Fruit fly (Drosophila melanogaster) whole organism, embryonic: ENCODE measurements around the gene defl.

ENCODE experiments used
- Adf1 ChIP-seq: fragments of 200-800 bp; sonication (Bioruptor generic); IDR thresholded peaks from 2 replicates; pipeline ENCODE4 v1.3.6; 2022; ENCODE audit warnings: missing biosample characterization, missing genetic modification characterization
- Atf6 ChIP-seq: fragments of 200-800 bp; sonication (Bioruptor generic); IDR thresholded peaks from 2 replicates; pipeline ENCODE4 v1.3.6; 2022; ENCODE audit warnings: missing biosample characterization, missing genetic modification characterization
- B-H1 ChIP-seq: fragments of 200-800 bp; sonication (Bioruptor generic); IDR thresholded peaks from 3 replicates; pipeline ENCODE4 v1.3.6; 2022; ENCODE audit warnings: missing biosample characterization, missing genetic modification characterization
- CG10321 ChIP-seq: fragments of 200-800 bp; sonication (Bioruptor generic); IDR thresholded peaks from 2 replicates; pipeline ENCODE4 v1.3.6; 2022; ENCODE audit warnings: missing biosample characterization, missing genetic modification characterization
- CG10366 ChIP-seq: fragments of 200-800 bp; sonication (Bioruptor generic); IDR thresholded peaks from 2 replicates; pipeline ENCODE4 v1.3.6; 2022; ENCODE audit warnings: missing biosample characterization, missing genetic modification characterization
- CG11093 ChIP-seq: fragments of 200-800 bp; sonication (Bioruptor generic); IDR thresholded peaks from 3 replicates; pipeline ENCODE4 v1.3.6; 2022; ENCODE audit warnings: missing biosample characterization, missing genetic modification characterization
- CG12104 ChIP-seq: fragments of 200-800 bp; sonication (Bioruptor generic); optimal IDR thresholded peaks from 3 replicates; lab custom pipeline; 2016; ENCODE audit warnings: missing biosample characterization, missing genetic modification characterization
- CG12236 ChIP-seq: fragments of 200-800 bp; sonication (Bioruptor generic); optimal IDR thresholded peaks from 2 replicates; lab custom pipeline; 2016; ENCODE audit warnings: missing biosample characterization, missing genetic modification characterization
- CG13287 ChIP-seq: fragments of 200-800 bp; sonication (Bioruptor generic); IDR thresholded peaks from 2 replicates; pipeline ENCODE4 v1.3.6; 2022; ENCODE audit warnings: missing biosample characterization, missing genetic modification characterization; ENCODE audit not compliant: partially characterized antibody
- CG13424 ChIP-seq: fragments of 200-800 bp; sonication (Bioruptor generic); optimal IDR thresholded peaks from 2 replicates; lab custom pipeline; 2019; ENCODE audit warnings: missing biosample characterization, mild to moderate bottlenecking, missing genetic modification characterization, moderate library complexity
- CG14710 ChIP-seq: fragments of 200-800 bp; sonication (Bioruptor generic); optimal IDR thresholded peaks from 3 replicates; lab custom pipeline; 2019; ENCODE audit warnings: missing biosample characterization, mild to moderate bottlenecking, missing genetic modification characterization, moderate library complexity
- CG14860 ChIP-seq: fragments of 200-800 bp; sonication (Bioruptor generic); IDR thresholded peaks from 3 replicates; pipeline ENCODE4 v1.3.6; 2022; ENCODE audit warnings: missing biosample characterization, missing genetic modification characterization; ENCODE audit not compliant: partially characterized antibody
- CG15011 ChIP-seq: fragments of 200-800 bp; sonication (Bioruptor generic); optimal IDR thresholded peaks from 3 replicates; lab custom pipeline; 2018; ENCODE audit warnings: missing biosample characterization, mild to moderate bottlenecking, missing genetic modification characterization
- CG16815 ChIP-seq: fragments of 200-800 bp; sonication (Bioruptor generic); optimal IDR thresholded peaks from 3 replicates; lab custom pipeline; 2017; ENCODE audit warnings: missing biosample characterization, mild to moderate bottlenecking, missing genetic modification characterization
- CG17361 ChIP-seq: fragments of 200-800 bp; sonication (Bioruptor generic); IDR thresholded peaks from 3 replicates; pipeline ENCODE4 v1.3.6; 2022; ENCODE audit warnings: missing biosample characterization, missing genetic modification characterization
- CG18262 ChIP-seq: fragments of 200-800 bp; optimal IDR thresholded peaks from 3 replicates; lab custom pipeline; 2019; ENCODE audit warnings: missing biosample characterization, mild to moderate bottlenecking, missing genetic modification characterization, moderate library complexity
- CG4360 ChIP-seq: fragments of 200-800 bp; sonication (Bioruptor generic); IDR thresholded peaks from 2 replicates; pipeline ENCODE4 v1.3.6; 2022; ENCODE audit warnings: missing biosample characterization, missing genetic modification characterization
- CG7357 ChIP-seq: fragments of 200-800 bp; sonication (Bioruptor generic); IDR thresholded peaks from 3 replicates; pipeline ENCODE4 v1.3.6; 2022; ENCODE audit warnings: missing biosample characterization, missing genetic modification characterization
- CG8388 ChIP-seq: fragments of 200-800 bp; sonication (Bioruptor generic); optimal IDR thresholded peaks from 2 replicates; lab custom pipeline; 2019; ENCODE audit warnings: missing biosample characterization, mild to moderate bottlenecking, missing genetic modification characterization, moderate library complexity
- CG8478 ChIP-seq: fragments of >200 bp; optimal IDR thresholded peaks from 2 replicates; lab custom pipeline; 2018
- Doc3 ChIP-seq: fragments of 200-800 bp; sonication (Bioruptor generic); IDR thresholded peaks from 3 replicates; pipeline ENCODE4 v1.3.6; 2022; ENCODE audit warnings: missing biosample characterization, missing genetic modification characterization; ENCODE audit not compliant: partially characterized antibody
- H15 ChIP-seq: fragments of 200-800 bp; sonication (Bioruptor generic); IDR thresholded peaks from 3 replicates; pipeline ENCODE4 v1.3.6; 2022; ENCODE audit warnings: missing biosample characterization, missing genetic modification characterization
- H2.0 ChIP-seq: fragments of 200-800 bp; sonication (Bioruptor generic); IDR thresholded peaks from 2 replicates; pipeline ENCODE4 v1.3.6; 2022; ENCODE audit warnings: missing biosample characterization, missing genetic modification characterization
- Hr3 ChIP-seq: fragments of 200-800 bp; sonication (Bioruptor generic); optimal IDR thresholded peaks from 3 replicates; lab custom pipeline; 2016; ENCODE audit warnings: missing biosample characterization, missing genetic modification characterization
- Hsf ChIP-seq: fragments of 200-800 bp; sonication (Bioruptor generic); optimal IDR thresholded peaks from 3 replicates; lab custom pipeline; 2016; ENCODE audit warnings: missing biosample characterization, missing genetic modification characterization
- MESR4 ChIP-seq: fragments of 200-800 bp; sonication (Bioruptor generic); optimal IDR thresholded peaks from 2 replicates; lab custom pipeline; 2018; ENCODE audit warnings: missing biosample characterization, mild to moderate bottlenecking, missing genetic modification characterization, moderate library complexity
- Mad ChIP-seq: fragments of 200-800 bp; sonication (Bioruptor generic); optimal IDR thresholded peaks from 2 replicates; lab custom pipeline; 2016; ENCODE audit warnings: missing biosample characterization, missing genetic modification characterization
- Mes4 ChIP-seq: fragments of 200-800 bp; sonication (Bioruptor generic); optimal IDR thresholded peaks from 2 replicates; lab custom pipeline; 2016; ENCODE audit warnings: missing biosample characterization, missing genetic modification characterization
- Oli ChIP-seq: fragments of 200-800 bp; sonication (Bioruptor generic); optimal IDR thresholded peaks from 2 replicates; lab custom pipeline; 2018; ENCODE audit warnings: missing biosample characterization, mild to moderate bottlenecking, missing genetic modification characterization, moderate library complexity
- ab ChIP-seq: fragments of 200-800 bp; sonication (Bioruptor generic); optimal IDR thresholded peaks from 2 replicates; lab custom pipeline; 2016; ENCODE audit warnings: missing biosample characterization, missing genetic modification characterization
- aop ChIP-seq: fragments of 200-800 bp; sonication (Bioruptor generic); IDR thresholded peaks from 2 replicates; pipeline ENCODE4 v1.3.6; 2022; ENCODE audit warnings: missing biosample characterization, missing genetic modification characterization
- ap ChIP-seq: fragments of 200-800 bp; sonication (Bioruptor generic); IDR thresholded peaks from 2 replicates; pipeline ENCODE4 v1.3.6; 2022; ENCODE audit warnings: missing biosample characterization, missing genetic modification characterization
- bowl ChIP-seq: fragments of 200-800 bp; sonication (Bioruptor generic); IDR thresholded peaks from 2 replicates; pipeline ENCODE4 v1.3.6; 2022; ENCODE audit warnings: missing biosample characterization, missing genetic modification characterization
- cg ChIP-seq: fragments of 200-800 bp; sonication (Bioruptor generic); optimal IDR thresholded peaks from 3 replicates; lab custom pipeline; 2019; ENCODE audit warnings: missing biosample characterization, mild to moderate bottlenecking, missing genetic modification characterization, moderate library complexity
- chn ChIP-seq: fragments of 200-800 bp; sonication (Bioruptor generic); optimal IDR thresholded peaks from 2 replicates; lab custom pipeline; 2016; ENCODE audit warnings: missing biosample characterization, missing genetic modification characterization
- crp ChIP-seq, 2 experiments: fragments of 200-800 bp; sonication (Bioruptor generic); optimal IDR thresholded peaks; 2 replicates in 1 of 2; 3 replicates in 1 of 2; lab custom pipeline; 2017; ENCODE audit warnings: missing biosample characterization in 2 of 2, missing genetic modification characterization in 2 of 2, mild to moderate bottlenecking in 1 of 2, moderate library complexity in 1 of 2
- dan ChIP-seq: fragments of 200-800 bp; sonication (Bioruptor generic); IDR thresholded peaks from 2 replicates; pipeline ENCODE4 v1.3.6; 2022; ENCODE audit warnings: missing biosample characterization, missing genetic modification characterization
- esg ChIP-seq: fragments of 200-800 bp; sonication (Bioruptor generic); conservative IDR thresholded peaks from 2 replicates; pipeline ENCODE4 v1.3.6; 2022; ENCODE audit warnings: missing biosample characterization, missing genetic modification characterization
- fd102C ChIP-seq: fragments of 200-800 bp; sonication (Bioruptor generic); optimal IDR thresholded peaks from 2 replicates; lab custom pipeline; 2018; ENCODE audit warnings: missing biosample characterization, mild to moderate bottlenecking, missing genetic modification characterization, moderate library complexity
- fd64A ChIP-seq: fragments of 200-800 bp; sonication (Bioruptor generic); optimal IDR thresholded peaks from 3 replicates; lab custom pipeline; 2018; ENCODE audit warnings: missing biosample characterization, mild to moderate bottlenecking, missing genetic modification characterization
- mam ChIP-seq: fragments of 200-800 bp; sonication (Bioruptor generic); optimal IDR thresholded peaks from 3 replicates; lab custom pipeline; 2016; ENCODE audit warnings: missing biosample characterization, missing genetic modification characterization
- mirr ChIP-seq: fragments of 200-800 bp; sonication (Bioruptor generic); optimal IDR thresholded peaks from 3 replicates; lab custom pipeline; 2018; ENCODE audit warnings: missing biosample characterization, mild to moderate bottlenecking, missing genetic modification characterization
- pfk ChIP-seq: fragments of 200-800 bp; sonication (Bioruptor generic); optimal IDR thresholded peaks from 2 replicates; lab custom pipeline; 2018; ENCODE audit warnings: missing biosample characterization, mild to moderate bottlenecking, missing genetic modification characterization, moderate library complexity
- prd ChIP-seq, 3 experiments: fragments of >200 bp in 2 of 3; fragments of 200-800 bp in 1 of 3; sonication (Bioruptor generic) in 1 of 3; optimal IDR thresholded peaks in 2 of 3; IDR thresholded peaks in 1 of 3; 2 replicates in 2 of 3; 3 replicates in 1 of 3; pipeline versions ENCODE4 v1.3.6 to Lab custom; 2017 to 2022; ENCODE audit warnings: missing biosample characterization in 1 of 3, missing genetic modification characterization in 1 of 3
- psq ChIP-seq: fragments of 200-800 bp; sonication (Bioruptor generic); optimal IDR thresholded peaks from 2 replicates; lab custom pipeline; 2017; ENCODE audit warnings: missing biosample characterization, missing genetic modification characterization
- sima ChIP-seq: fragments of 200-800 bp; sonication (Bioruptor generic); optimal IDR thresholded peaks from 2 replicates; lab custom pipeline; 2016; ENCODE audit warnings: missing biosample characterization, missing genetic modification characterization
- slp2 ChIP-seq: fragments of 200-800 bp; sonication (Bioruptor generic); optimal IDR thresholded peaks from 2 replicates; lab custom pipeline; 2016; ENCODE audit warnings: missing biosample characterization, missing genetic modification characterization
- sna ChIP-seq: fragments of 200-800 bp; sonication (Bioruptor generic); IDR thresholded peaks from 2 replicates; pipeline ENCODE4 v1.3.6; 2022; ENCODE audit warnings: missing biosample characterization, missing genetic modification characterization; ENCODE audit not compliant: partially characterized antibody
- vfl ChIP-seq: fragments of 200-800 bp; sonication (Bioruptor generic); optimal IDR thresholded peaks from 2 replicates; lab custom pipeline; 2016; ENCODE audit warnings: missing biosample characterization, missing genetic modification characterization
- wdn ChIP-seq: fragments of 200-800 bp; sonication (Bioruptor generic); IDR thresholded peaks from 2 replicates; pipeline ENCODE4 v1.3.6; 2022; ENCODE audit warnings: missing biosample characterization, missing genetic modification characterization

Gene defl

DNA sequence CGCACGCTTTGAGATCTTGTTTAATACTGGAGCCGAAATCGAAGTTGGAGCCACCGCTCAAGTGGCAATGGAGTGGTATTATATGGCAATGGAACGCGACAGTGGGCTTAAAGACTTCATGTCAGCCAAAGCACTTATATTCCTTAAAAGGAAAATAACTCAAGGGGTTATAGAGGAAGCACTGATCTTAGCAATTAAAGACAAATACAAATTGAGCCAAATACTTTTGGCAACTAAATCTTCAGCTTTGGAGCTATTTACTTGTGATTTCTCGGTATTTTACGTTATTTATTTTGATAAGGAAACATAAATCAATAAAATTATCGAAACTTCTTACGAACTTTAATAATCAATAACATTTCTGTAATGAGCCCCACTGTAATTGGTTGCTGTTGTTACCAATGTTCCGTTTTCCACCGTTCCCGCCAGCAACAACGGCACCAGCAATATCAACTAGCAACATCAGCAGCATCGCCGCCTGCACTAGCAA lies 20.9 kb downstream of the defl start (continued):
- TF ChIP-seq Hr3: peak; percentile 70
- TF ChIP-seq CG11093 (GFP tag; lab: Robert Waterston, UW): peak; percentile 82
- TF ChIP-seq Adf1 (GFP tag; lab: Robert Waterston, UW): no peak
- TF ChIP-seq vfl (GFP tag; lab: Kevin White, UChicago): peak; percentile 64
- peak; percentile 85 for TF ChIP-seq Atf6 (GFP tag; lab: Robert Waterston, UW)
- peak; percentile 80 for TF ChIP-seq B-H1 (GFP tag; lab: Robert Waterston, UW)
- TF ChIP-seq CG10366: peak; percentile 77
- peak; percentile 85 for TF ChIP-seq pfk (GFP tag; lab: Kevin White, UChicago)
- TF ChIP-seq slp2 (GFP tag; lab: Kevin White, UChicago): peak; percentile 31
- no peak for TF ChIP-seq Doc3 (GFP tag; lab: Robert Waterston, UW)
- TF ChIP-seq ab: no peak
- peak; percentile 40 for TF ChIP-seq Mes4
- 0 out of 2 replicates have a peak, but pooled peaks have one; percentile 36 for TF ChIP-seq ap (GFP tag; lab: Robert Waterston, UW)
- peak; percentile 94 for TF ChIP-seq CG14710 (tag; lab: Kevin White, UChicago)
- TF ChIP-seq CG16815 (GFP tag; lab: Kevin White, UChicago): peak; percentile 46
- TF ChIP-seq CG7357: peak; percentile 81
- TF ChIP-seq fd64A: peak; percentile 79
- TF ChIP-seq H2.0: peak; percentile 67
- TF ChIP-seq aop (GFP tag; lab: Robert Waterston, UW): 0 out of 2 replicates have a peak, but pooled peaks have one; percentile 5
- no peak for TF ChIP-seq sna (GFP tag; lab: Robert Waterston, UW)
- TF ChIP-seq wdn (GFP tag; lab: Robert Waterston, UW): peak; percentile 63
- no peak for TF ChIP-seq fd102C
- peak; percentile 79 for TF ChIP-seq esg
- no peak for TF ChIP-seq CG13287 (GFP tag; lab: Robert Waterston, UW)
- peak; percentile 60; the same call in 1 of the 2 replicates for TF ChIP-seq bowl (GFP tag; lab: Robert Waterston, UW)
- peak; percentile 35 for TF ChIP-seq Mad (GFP tag; lab: Kevin White, UChicago)
- TF ChIP-seq crp (GFP tag; optimal IDR thresholded peaks at IDR 0.05; lab: Kevin White, UChicago): peak in 1 of 2 experiments; percentile 31
- peak; percentile 66 for TF ChIP-seq CG15011 (GFP tag; lab: Kevin White, UChicago)
- TF ChIP-seq chn: peak; percentile 75
- TF ChIP-seq sima: peak; percentile 80
- no peak for TF ChIP-seq cg (GFP tag; lab: Kevin White, UChicago)
- TF ChIP-seq CG8388: peak; percentile 86
- no peak for TF ChIP-seq psq (GFP tag; lab: Kevin White, UChicago)
- TF ChIP-seq Oli: peak; percentile 86
- no peak for TF ChIP-seq MESR4 (GFP tag; lab: Kevin White, UChicago)
- TF ChIP-seq Hsf (GFP tag; lab: Kevin White, UChicago): peak; percentile 68
- TF ChIP-seq CG18262 (tag; lab: Kevin White, UChicago): peak; percentile 96
- TF ChIP-seq prd (optimal IDR thresholded peaks at IDR 0.05; lab: Kevin White, UChicago): no peak
- TF ChIP-seq prd (GFP tag; IDR thresholded peaks at IDR 0.05; lab: Robert Waterston, UW): peak; percentile 86
- peak; percentile 41; the same call in 1 of the 2 replicates for TF ChIP-seq CG10321 (GFP tag; lab: Robert Waterston, UW)
- TF ChIP-seq mirr: no peak
- peak; percentile 87 for TF ChIP-seq CG13424 (tag; lab: Kevin White, UChicago)
- no peak for TF ChIP-seq CG14860 (GFP tag; lab: Robert Waterston, UW)
- TF ChIP-seq CG12236 (GFP tag; lab: Kevin White, UChicago): peak; percentile 7
- peak; percentile 47; the same call in 1 of the 2 replicates for TF ChIP-seq CG4360 (GFP tag; lab: Robert Waterston, UW)
- peak; percentile 53 for TF ChIP-seq mam (GFP tag; lab: Kevin White, UChicago)
- no peak for TF ChIP-seq dan (GFP tag; lab: Robert Waterston, UW)
- TF ChIP-seq CG8478 (lab: Kevin White, UChicago): no peak
- peak; percentile 83; the same call in 2 of the 3 replicates for TF ChIP-seq H15 (GFP tag; lab: Robert Waterston, UW)
- TF ChIP-seq CG17361: peak; percentile 99
- TF ChIP-seq CG12104 (GFP tag; lab: Kevin White, UChicago): peak; percentile 86
